Worm (Caenorhabditis elegans) whole organism, L4 larva: ENCODE measurements around the gene C05G5.3.

Experiments
- Y48G9A.11 ChIP-seq: fragments of 200-800 bp; sonication (Bioruptor generic); IDR thresholded peaks from 2 replicates; pipeline ENCODE4 v1.3.6; 2022; ENCODE audit warnings: missing genetic modification reagents, missing genetic modification characterization, missing compliant biosample characterization
- jun-1 ChIP-seq: fragments of 150-350 bp; optimal IDR thresholded peaks from 2 replicates; lab custom pipeline; 2014; ENCODE audit warnings: missing biosample characterization, missing genetic modification reagents, missing genetic modification characterization
- lin-39 ChIP-seq: fragments of 150-350 bp; optimal IDR thresholded peaks from 2 replicates; lab custom pipeline; 2014; ENCODE audit warnings: missing biosample characterization, missing genetic modification reagents, missing genetic modification characterization
- mdl-1 ChIP-seq, 2 experiments: fragments of 150-350 bp in 1 of 2; sonication (generic microtip) in 1 of 2; optimal IDR thresholded peaks; 2 replicates each; lab custom pipeline; 2014 to 2017; ENCODE audit warnings: missing biosample characterization in 2 of 2, missing genetic modification characterization in 2 of 2
- mdt-29 ChIP-seq: fragments of 200-800 bp; sonication (Bioruptor generic); IDR thresholded peaks from 2 replicates; pipeline ENCODE4 v1.3.6; 2022; ENCODE audit warnings: missing genetic modification reagents, missing genetic modification characterization, missing compliant biosample characterization
- unc-39 ChIP-seq: sonication (generic microtip); optimal IDR thresholded peaks from 2 replicates; lab custom pipeline; 2017; ENCODE audit warnings: missing biosample characterization, missing genetic modification characterization
- ztf-11 ChIP-seq: fragments of 150-350 bp; optimal IDR thresholded peaks from 2 replicates; lab custom pipeline; 2014; ENCODE audit warnings: missing biosample characterization, missing genetic modification characterization

ce11 chrX:14731828-14732331 is 19.9 kb downstream of the C05G5.3 start, which contains the start of gene F33C8.4:
- TF ChIP-seq mdl-1 (tag; optimal IDR thresholded peaks at IDR 0.05; lab: Kevin White, UChicago): no peak
- TF ChIP-seq ztf-11 (tag; lab: Kevin White, UChicago): no peak
- no peak for TF ChIP-seq jun-1 (tag; lab: Kevin White, UChicago)
- TF ChIP-seq lin-39 (tag; lab: Kevin White, UChicago): no peak
- TF ChIP-seq unc-39 (tag; lab: Kevin White, UChicago): no peak
- TF ChIP-seq Y48G9A.11: no peak
- TF ChIP-seq mdt-29 (GFP tag; lab: Robert Waterston, UW): no peak
